Fruit fly (Drosophila melanogaster) whole organism, wandering third instar larva: ENCODE measurements around the gene Oseg1.

Source experiments
- Abd-B ChIP-seq: fragments of >200 bp; optimal IDR thresholded peaks from 2 replicates; lab custom pipeline; 2017; ENCODE audit warnings: missing biosample characterization, missing genetic modification characterization
- OdsH ChIP-seq: fragments of 200-800 bp; sonication (Bioruptor generic); optimal IDR thresholded peaks from 2 replicates; lab custom pipeline; 2016; ENCODE audit warnings: missing biosample characterization, mild to moderate bottlenecking, missing genetic modification characterization
- brk ChIP-seq: fragments of 200-800 bp; sonication (Bioruptor generic); optimal IDR thresholded peaks from 2 replicates; lab custom pipeline; 2016; ENCODE audit warnings: missing biosample characterization, mild to moderate bottlenecking, missing genetic modification characterization
- usp ChIP-seq: fragments of >200 bp; optimal IDR thresholded peaks from 2 replicates; lab custom pipeline; 2017; ENCODE audit warnings: missing biosample characterization, missing genetic modification characterization
- woc ChIP-seq: sonication (Bioruptor generic); optimal IDR thresholded peaks from 2 replicates; lab custom pipeline; 2016; ENCODE audit warnings: missing biosample characterization, mild to moderate bottlenecking, missing genetic modification characterization

dm6 chr3L:8440079-8440478 is 27.5 kb upstream of the Oseg1 start:
- no peak for TF ChIP-seq Abd-B (GFP tag; lab: Kevin White, UChicago)
- TF ChIP-seq usp (GFP tag; lab: Kevin White, UChicago) = no peak
- no peak for TF ChIP-seq woc (GFP tag; lab: Kevin White, UChicago)
- TF ChIP-seq OdsH (GFP tag; lab: Kevin White, UChicago) = no peak
- TF ChIP-seq brk (GFP tag; lab: Kevin White, UChicago) = no peak
